Worm (Caenorhabditis elegans) whole organism, L3 larva: ENCODE results near the gene rps-5.

Experiments used
- ceh-28 ChIP-seq: fragments of 150-350 bp; optimal IDR thresholded peaks from 2 replicates; lab custom pipeline; 2014; ENCODE audit warnings: missing biosample characterization, missing genetic modification reagents, missing genetic modification characterization
- elt-1 ChIP-seq: fragments of 150-350 bp; optimal IDR thresholded peaks from 2 replicates; lab custom pipeline; 2014; ENCODE audit warnings: missing biosample characterization, missing genetic modification characterization
- elt-3 ChIP-seq, 3 experiments: fragments of 150-350 bp in 1 of 3; sonication (generic microtip) in 2 of 3; optimal IDR thresholded peaks; 2 replicates in 2 of 3; 4 replicates in 1 of 3; lab custom pipeline; 2014 to 2017; ENCODE audit warnings: missing biosample characterization in 3 of 3, missing genetic modification characterization in 3 of 3
- fkh-10 ChIP-seq: sonication (generic microtip); optimal IDR thresholded peaks from 2 replicates; lab custom pipeline; 2017; ENCODE audit warnings: missing biosample characterization, missing genetic modification reagents, missing genetic modification characterization
- jun-1 ChIP-seq: fragments of 150-350 bp; optimal IDR thresholded peaks from 2 replicates; lab custom pipeline; 2014; ENCODE audit warnings: missing biosample characterization, missing genetic modification reagents, missing genetic modification characterization
- lin-39 ChIP-seq: fragments of 150-350 bp; optimal IDR thresholded peaks from 2 replicates; lab custom pipeline; 2018; ENCODE audit warnings: missing biosample characterization, missing genetic modification reagents, missing genetic modification characterization
- nhr-11 ChIP-seq: fragments of 150-350 bp; optimal IDR thresholded peaks from 2 replicates; lab custom pipeline; 2014; ENCODE audit warnings: missing biosample characterization, missing genetic modification characterization
- nhr-25 ChIP-seq: sonication (generic microtip); optimal IDR thresholded peaks from 2 replicates; lab custom pipeline; 2017; ENCODE audit warnings: missing biosample characterization, missing genetic modification characterization
- nhr-28 ChIP-seq: fragments of 150-350 bp; optimal IDR thresholded peaks from 2 replicates; lab custom pipeline; 2014; ENCODE audit warnings: missing biosample characterization, missing genetic modification characterization
- skn-1 ChIP-seq: fragments of 150-350 bp; optimal IDR thresholded peaks from 2 replicates; lab custom pipeline; 2014; ENCODE audit warnings: missing biosample characterization, missing genetic modification characterization
- tbx-2 ChIP-seq: sonication (generic microtip); optimal IDR thresholded peaks from 2 replicates; lab custom pipeline; 2016; ENCODE audit warnings: mild to moderate bottlenecking, missing genetic modification characterization, missing compliant biosample characterization
- unc-62 ChIP-seq: fragments of 150-350 bp; sonication (generic microtip); optimal IDR thresholded peaks from 4 replicates; lab custom pipeline; 2014; ENCODE audit warnings: missing biosample characterization, missing genetic modification reagents, missing genetic modification characterization
- ztf-4 ChIP-seq: fragments of 150-350 bp; optimal IDR thresholded peaks from 2 replicates; lab custom pipeline; 2014; ENCODE audit warnings: missing biosample characterization, missing genetic modification characterization

- no peak for TF ChIP-seq elt-1
- no peak for TF ChIP-seq fkh-10
- TF ChIP-seq nhr-28 (tag; lab: Kevin White, UChicago), result no peak
- TF ChIP-seq nhr-11 (tag; lab: Kevin White, UChicago), result no peak
- no peak for TF ChIP-seq ztf-4
- peak in 1 of 3 experiments; percentile 57 for TF ChIP-seq elt-3 (tag; optimal IDR thresholded peaks at IDR 0.05; lab: Kevin White, UChicago)
- no peak for TF ChIP-seq jun-1 (tag; lab: Kevin White, UChicago)
- no peak for TF ChIP-seq lin-39 (tag; lab: Kevin White, UChicago)
- TF ChIP-seq nhr-25 (tag; lab: Kevin White, UChicago), result no peak
- peak; percentile 19 for TF ChIP-seq ceh-28 (tag; lab: Kevin White, UChicago)
- peak; percentile 69 for TF ChIP-seq unc-62
- TF ChIP-seq skn-1 (tag; lab: Kevin White, UChicago), result no peak
- TF ChIP-seq tbx-2 (tag; lab: Kevin White, UChicago), result no peak
These were observed 18.3 kb downstream of the rps-5 start, which contains the start of gene bcc-1 for ce11 chrIV:11092502-11093080.
